Worm (Caenorhabditis elegans) whole organism, L4 larva: ENCODE results near the gene C33D9.6.

Source experiments
- ZK546.5 ChIP-seq, 2 experiments: sonication (generic microtip); optimal IDR thresholded peaks; 2 replicates each; lab custom pipeline; 2017; ENCODE audit warnings: missing biosample characterization in 2 of 2, missing genetic modification characterization in 2 of 2
- cey-2 ChIP-seq: sonication (generic microtip); optimal IDR thresholded peaks from 3 replicates; lab custom pipeline; 2017; ENCODE audit warnings: missing genetic modification characterization, mild to moderate bottlenecking, missing compliant biosample characterization, antibody characterized with exemption, borderline replicate concordance; ENCODE audit not compliant: insufficient read depth
- fos-1 ChIP-seq: fragments of 150-350 bp; optimal IDR thresholded peaks from 2 replicates; lab custom pipeline; 2014; ENCODE audit warnings: missing biosample characterization, missing genetic modification characterization
- lsy-2 ChIP-seq, 2 experiments: fragments of 150-350 bp in 1 of 2; sonication (generic microtip) in 1 of 2; optimal IDR thresholded peaks; 2 replicates each; lab custom pipeline; 2014 to 2017; ENCODE audit warnings: missing biosample characterization in 2 of 2, missing genetic modification characterization in 2 of 2
- mdl-1 ChIP-seq, 2 experiments: fragments of 150-350 bp in 1 of 2; sonication (generic microtip) in 1 of 2; optimal IDR thresholded peaks; 2 replicates each; lab custom pipeline; 2014 to 2017; ENCODE audit warnings: missing biosample characterization in 2 of 2, missing genetic modification characterization in 2 of 2
- mep-1 ChIP-seq: fragments of 150-350 bp; sonication (generic microtip); optimal IDR thresholded peaks from 3 replicates; lab custom pipeline; 2014; ENCODE audit warnings: missing biosample characterization, missing genetic modification characterization
- nhr-11 ChIP-seq: fragments of 150-350 bp; optimal IDR thresholded peaks from 2 replicates; lab custom pipeline; 2014; ENCODE audit warnings: missing biosample characterization, missing genetic modification characterization
- zag-1 ChIP-seq: fragments of 150-350 bp; optimal IDR thresholded peaks from 2 replicates; lab custom pipeline; 2014; ENCODE audit warnings: missing biosample characterization, missing genetic modification characterization

ce11 chrIV:8825997-8826605 is 48.2 kb upstream of the C33D9.6 start:
- TF ChIP-seq zag-1 (tag; lab: Kevin White, UChicago) (no peak), nhr-11 (tag; lab: Kevin White, UChicago) (no peak), cey-2 (tag; lab: Kevin White, UChicago) (no peak), lsy-2 (tag; optimal IDR thresholded peaks at IDR 0.05; lab: Kevin White, UChicago) (no peak), mdl-1 (tag; optimal IDR thresholded peaks at IDR 0.05; lab: Kevin White, UChicago) (no peak), ZK546.5 (tag; optimal IDR thresholded peaks at IDR 0.05; lab: Kevin White, UChicago) (no peak), mep-1 (tag; lab: Kevin White, UChicago) (peak; percentile 46), fos-1 (tag; lab: Kevin White, UChicago) (no peak)
